Fruit fly (Drosophila melanogaster): ENCODE results near the gene CG1316.

dm6 chr3L:4293711-4294110, 10.1 kb downstream of the CG1316 start:
- TF ChIP-seq CG8924 (tag; optimal IDR thresholded peaks at IDR 0.05) = no peak
- TF ChIP-seq btn (GFP tag; optimal IDR thresholded peaks at IDR 0.05) = no peak
- no peak for TF ChIP-seq Mad (GFP tag; optimal IDR thresholded peaks at IDR 0.05)
- TF ChIP-seq so (GFP tag; IDR thresholded peaks at IDR 0.05) = no peak
- TF ChIP-seq CG12219 (GFP tag; optimal IDR thresholded peaks at IDR 0.05) = no peak
- no peak for TF ChIP-seq disco-r (GFP tag; optimal IDR thresholded peaks at IDR 0.05)
- no peak for TF ChIP-seq usp (GFP tag; optimal IDR thresholded peaks at IDR 0.05)
- TF ChIP-seq kay (GFP tag; optimal IDR thresholded peaks at IDR 0.05) = no peak
- TF ChIP-seq grau (tag; optimal IDR thresholded peaks at IDR 0.05) = no peak
